Worm (Caenorhabditis elegans): ENCODE data around the gene lhfp-4.

The lhfp-4 gene

DNA sequence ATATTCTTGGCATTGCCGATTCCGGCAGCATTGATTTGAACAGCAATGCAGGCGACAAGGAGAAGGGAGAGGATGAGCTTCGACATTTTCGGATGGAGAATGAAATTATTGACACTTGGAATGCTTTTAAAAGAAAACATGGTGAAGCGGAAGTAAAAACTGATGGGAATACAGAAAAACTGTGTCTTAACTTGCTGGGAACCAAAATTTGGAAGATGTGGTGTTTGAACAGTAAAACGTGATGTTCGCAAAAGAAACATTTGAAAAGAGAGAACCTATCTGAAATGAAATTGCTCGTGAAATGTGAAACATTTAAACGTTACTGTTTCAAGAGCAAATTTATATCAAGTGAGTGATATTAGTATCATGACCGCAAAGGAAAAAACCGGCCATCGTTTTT, 10.7 kb upstream of the lhfp-4 start, which contains the start of gene F26D10.13:
Gene F26D10.13, minus strand, starts transcription at position 101 of the 400 bp plus-strand sequence.
- no peak for TF ChIP-seq nhr-23 (tag; optimal IDR thresholded peaks at IDR 0.05)
- no peak for TF ChIP-seq nhr-77 (tag; optimal IDR thresholded peaks at IDR 0.05)
- no peak for TF ChIP-seq lin-11 (tag; optimal IDR thresholded peaks at IDR 0.05)
- no peak for TF ChIP-seq nhr-6 (tag; optimal IDR thresholded peaks at IDR 0.05)
- TF ChIP-seq sem-4 (tag; optimal IDR thresholded peaks at IDR 0.05): no peak
- no peak for TF ChIP-seq ceh-16 (tag; optimal IDR thresholded peaks at IDR 0.05)
- TF ChIP-seq dmd-4 (tag; optimal IDR thresholded peaks at IDR 0.05): no peak
- no peak for TF ChIP-seq mab-5 (tag; optimal IDR thresholded peaks at IDR 0.05)
- no peak for TF ChIP-seq nhr-25 (tag; optimal IDR thresholded peaks at IDR 0.05)
- TF ChIP-seq sma-3 (GFP tag; optimal IDR thresholded peaks at IDR 0.05): no peak
- TF ChIP-seq lin-39 (tag; optimal IDR thresholded peaks at IDR 0.05): no peak
- TF ChIP-seq peb-1 (tag; optimal IDR thresholded peaks at IDR 0.05): no peak
- TF ChIP-seq egl-27 (tag; optimal IDR thresholded peaks at IDR 0.05): no peak
- TF ChIP-seq ama-1 (optimal IDR thresholded peaks at IDR 0.05): no peak
- no peak for TF ChIP-seq sma-9 (GFP tag; optimal IDR thresholded peaks at IDR 0.05)
- TF ChIP-seq sma-9 (tag; optimal IDR thresholded peaks at IDR 0.05): no peak
- TF ChIP-seq nhr-12 (tag; optimal IDR thresholded peaks at IDR 0.05): no peak
- TF ChIP-seq unc-62 (GFP tag; optimal IDR thresholded peaks at IDR 0.05): no peak

DNA sequence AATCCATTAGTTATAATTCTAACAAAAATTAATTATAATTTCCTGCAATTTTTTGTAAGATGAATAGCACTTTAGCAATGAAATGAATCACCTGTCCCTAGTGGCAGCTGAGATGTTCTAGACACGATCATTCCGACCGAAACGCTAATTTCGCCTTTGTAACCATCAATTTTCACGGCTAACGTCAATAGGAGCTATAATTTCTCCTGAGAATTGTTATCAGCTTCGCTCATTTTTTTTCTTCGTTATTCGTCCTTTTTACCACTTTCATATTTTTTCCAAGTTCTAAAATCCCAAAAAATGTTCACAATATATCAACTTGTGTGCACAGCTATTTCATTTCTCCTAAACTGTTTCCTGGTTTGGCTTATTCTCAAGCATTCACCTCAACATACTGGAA, 10.1 kb upstream of the lhfp-4 start, which contains the start of gene str-187:
Gene str-187, plus strand, starts transcription at position 301 of the 400 bp plus-strand sequence.
- TF ChIP-seq sma-9 (GFP tag; optimal IDR thresholded peaks at IDR 0.05) (no peak), sma-9 (tag; optimal IDR thresholded peaks at IDR 0.05) (no peak), nhr-6 (tag; optimal IDR thresholded peaks at IDR 0.05) (no peak), C34F6.9 (tag; optimal IDR thresholded peaks at IDR 0.05) (no peak), nhr-11 (tag; optimal IDR thresholded peaks at IDR 0.05) (no peak), elt-1 (tag; optimal IDR thresholded peaks at IDR 0.05) (no peak), ZK546.5 (tag; optimal IDR thresholded peaks at IDR 0.05) (no peak), peb-1 (tag; optimal IDR thresholded peaks at IDR 0.05) (no peak), lin-13 (GFP tag; optimal IDR thresholded peaks at IDR 0.05) (no peak), unc-39 (tag; optimal IDR thresholded peaks at IDR 0.05) (no peak), Y55F3AM.14 (GFP tag; optimal IDR thresholded peaks at IDR 0.05) (no peak), zag-1 (tag; optimal IDR thresholded peaks at IDR 0.05) (no peak), egl-27 (tag; optimal IDR thresholded peaks at IDR 0.05) (no peak), nhr-21 (tag; optimal IDR thresholded peaks at IDR 0.05) (no peak), ceh-82 (tag; optimal IDR thresholded peaks at IDR 0.05) (no peak), ztf-1 (GFP tag; conservative IDR thresholded peaks at IDR 0.05) (no peak), snpc-4 (tag; optimal IDR thresholded peaks at IDR 0.05) (no peak), ama-1 (optimal IDR thresholded peaks at IDR 0.05) (no peak)

DNA sequence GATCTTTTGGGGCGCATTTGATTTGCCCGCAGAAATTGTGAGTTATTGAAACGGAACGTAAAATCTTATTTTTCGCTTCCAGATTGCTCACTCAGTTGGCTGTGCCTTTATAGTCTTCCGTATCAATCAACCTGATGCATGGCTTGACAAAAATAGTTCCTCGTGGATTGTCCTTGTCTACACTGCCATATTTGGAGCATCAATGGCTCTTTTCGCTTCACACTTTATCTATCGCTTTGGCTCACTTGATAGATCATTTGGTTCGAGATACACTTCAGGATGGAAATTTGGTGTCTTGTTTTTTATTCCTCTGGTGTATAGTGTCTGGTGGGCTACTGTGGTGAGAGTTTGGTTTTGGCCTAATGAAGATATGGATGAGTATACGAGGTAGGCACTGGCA, 9.7 kb upstream of the lhfp-4 start:
- TF ChIP-seq unc-62 (GFP tag; optimal IDR thresholded peaks at IDR 0.05): no peak
- TF ChIP-seq lin-13 (GFP tag; optimal IDR thresholded peaks at IDR 0.05): no peak

DNA sequence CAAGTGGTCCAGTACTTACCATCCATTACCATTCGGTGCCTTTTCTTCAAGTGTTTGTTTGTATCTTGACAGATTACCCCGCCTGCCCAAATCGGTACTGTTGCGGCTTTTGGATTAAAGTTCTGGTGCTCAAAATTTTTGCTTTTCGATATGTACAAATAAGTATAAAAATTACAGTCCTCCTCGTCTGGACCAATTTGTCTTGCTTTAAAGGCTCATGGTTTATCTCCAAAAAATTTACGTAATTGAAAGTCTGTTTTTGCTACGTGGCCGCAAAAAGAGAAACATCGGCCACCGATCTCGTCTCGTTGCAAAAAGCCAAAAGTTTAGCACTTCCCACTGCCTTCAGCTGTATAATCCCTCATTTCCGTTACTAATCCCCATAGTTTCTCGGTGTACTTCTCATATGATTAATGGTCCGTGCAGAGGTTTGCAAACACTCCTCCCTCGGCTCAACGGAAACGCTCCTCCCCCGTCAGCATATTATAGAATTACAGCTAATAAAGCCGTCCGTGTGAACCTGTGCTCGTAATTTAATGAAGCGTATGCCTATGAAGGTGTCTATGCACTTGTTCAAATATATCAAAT, 8.0 kb upstream of the lhfp-4 start:
- TF ChIP-seq fos-1 (tag; optimal IDR thresholded peaks at IDR 0.05) (no peak), nhr-6 (tag; optimal IDR thresholded peaks at IDR 0.05) (no peak), mab-5 (tag; optimal IDR thresholded peaks at IDR 0.05) (peak; percentile 27), unc-55 (GFP tag; optimal IDR thresholded peaks at IDR 0.05) (peak; percentile 70), sem-4 (tag; optimal IDR thresholded peaks at IDR 0.05) (no peak)

DNA sequence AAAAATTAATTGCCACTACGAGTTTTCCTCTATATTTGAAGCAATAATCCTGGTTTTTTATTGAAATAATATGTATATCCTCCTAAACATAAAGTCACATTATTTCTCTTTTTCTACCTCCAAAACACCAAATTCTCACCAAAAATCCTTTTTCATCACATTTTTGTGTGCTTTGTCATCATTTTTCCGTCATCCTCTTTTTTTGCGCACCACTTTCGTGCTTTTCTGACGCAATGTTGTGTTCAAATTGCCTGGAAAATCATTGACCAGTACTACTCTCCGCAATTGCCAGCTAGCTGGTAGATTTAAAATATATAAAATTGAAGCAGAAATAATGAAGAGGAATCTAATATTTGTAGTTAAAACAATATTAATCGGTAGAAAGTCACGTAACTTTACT, 7.3 kb upstream of the lhfp-4 start:
- TF ChIP-seq nhr-129 (tag; optimal IDR thresholded peaks at IDR 0.05) (no peak), mbf-1 (tag; optimal IDR thresholded peaks at IDR 0.05) (no peak), nhr-10 (tag; optimal IDR thresholded peaks at IDR 0.05) (no peak), elt-3 (tag; optimal IDR thresholded peaks at IDR 0.05) (no peak), unc-39 (tag; optimal IDR thresholded peaks at IDR 0.05) (no peak), ceh-82 (tag; optimal IDR thresholded peaks at IDR 0.05) (no peak), lin-11 (tag; optimal IDR thresholded peaks at IDR 0.05) (no peak), nhr-237 (tag; optimal IDR thresholded peaks at IDR 0.05) (no peak)
